Worm (Caenorhabditis elegans): Measurements from ENCODE around the gene F41G3.5.

- TF ChIP-seq W03F9.2 (tag; optimal IDR thresholded peaks at IDR 0.05) (no peak), him-1 (tag; optimal IDR thresholded peaks at IDR 0.05) (peak; percentile 12)
Observed at ce11 chrII:6741428-6741827, 5.1 kb upstream of the F41G3.5 start, which contains the start of gene exos-8.

All from whole organism, L4/young adult.